Fruit fly (Drosophila melanogaster) whole organism, embryonic: ENCODE data around the gene CG3587.
A peak's percentile ranks its signal among the peaks of the same experiment; 100 is the strongest.

ENCODE experiments used
- CG10543 ChIP-seq: fragments of 200-800 bp; sonication (Bioruptor generic); optimal IDR thresholded peaks from 3 replicates; lab custom pipeline; 2017; ENCODE audit warnings: missing biosample characterization, mild to moderate bottlenecking, missing genetic modification characterization, moderate library complexity
- CG11093 ChIP-seq: fragments of 200-800 bp; sonication (Bioruptor generic); IDR thresholded peaks from 3 replicates; pipeline ENCODE4 v1.3.6; 2022; ENCODE audit warnings: missing biosample characterization, missing genetic modification characterization
- CG12744 ChIP-seq: fragments of 200-800 bp; sonication (Bioruptor generic); optimal IDR thresholded peaks from 2 replicates; lab custom pipeline; 2016; ENCODE audit warnings: missing biosample characterization, missing genetic modification characterization
- CG14965 ChIP-seq: fragments of 200-800 bp; sonication (Bioruptor generic); optimal IDR thresholded peaks from 2 replicates; lab custom pipeline; 2016; ENCODE audit warnings: missing biosample characterization, missing genetic modification characterization, borderline replicate concordance
- CG15269 ChIP-seq: fragments of 200-800 bp; sonication (Bioruptor generic); optimal IDR thresholded peaks from 2 replicates; lab custom pipeline; 2018; ENCODE audit warnings: missing biosample characterization, mild to moderate bottlenecking, missing genetic modification characterization, moderate library complexity
- CG1529 ChIP-seq: fragments of 200-800 bp; sonication (Bioruptor generic); optimal IDR thresholded peaks from 3 replicates; lab custom pipeline; 2018; ENCODE audit warnings: missing biosample characterization, missing genetic modification characterization
- CG17186 ChIP-seq: fragments of 200-800 bp; sonication (Bioruptor generic); optimal IDR thresholded peaks from 3 replicates; lab custom pipeline; 2017; ENCODE audit warnings: missing biosample characterization, missing genetic modification reagents, missing genetic modification characterization
- CG2202 ChIP-seq: fragments of 200-800 bp; sonication (Bioruptor generic); optimal IDR thresholded peaks from 2 replicates; lab custom pipeline; 2018; ENCODE audit warnings: missing biosample characterization, mild to moderate bottlenecking, missing genetic modification characterization
- CG2678 ChIP-seq: fragments of 200-800 bp; sonication (Bioruptor generic); optimal IDR thresholded peaks from 3 replicates; lab custom pipeline; 2019; ENCODE audit warnings: missing biosample characterization, mild to moderate bottlenecking, missing genetic modification characterization, moderate library complexity
- CG31224 ChIP-seq: fragments of 200-800 bp; sonication (Bioruptor generic); IDR thresholded peaks from 2 replicates; pipeline ENCODE4 v1.3.6; 2022; ENCODE audit warnings: missing biosample characterization, missing genetic modification characterization
- CG31388 ChIP-seq: fragments of 200-800 bp; sonication (Bioruptor generic); optimal IDR thresholded peaks from 2 replicates; lab custom pipeline; 2016; ENCODE audit warnings: missing biosample characterization, missing genetic modification characterization
- CG32767 ChIP-seq: fragments of 200-800 bp; sonication (Bioruptor generic); IDR thresholded peaks from 2 replicates; pipeline ENCODE4 v1.3.6; 2022; ENCODE audit warnings: missing biosample characterization, missing genetic modification characterization
- CG34376 ChIP-seq: fragments of 200-800 bp; sonication (Bioruptor generic); optimal IDR thresholded peaks from 2 replicates; lab custom pipeline; 2018; ENCODE audit warnings: missing biosample characterization, mild to moderate bottlenecking, missing genetic modification characterization
- CG3726 ChIP-seq: fragments of 200-800 bp; sonication (Bioruptor generic); IDR thresholded peaks from 3 replicates; pipeline ENCODE4, ENCODE4 v1.3.6; 2022; ENCODE audit warnings: missing biosample characterization, missing genetic modification characterization
- CG7928 ChIP-seq: fragments of 200-800 bp; sonication (Bioruptor generic); optimal IDR thresholded peaks from 2 replicates; lab custom pipeline; 2017; ENCODE audit warnings: missing biosample characterization, mild to moderate bottlenecking, missing genetic modification characterization
- CG8089 ChIP-seq: fragments of 200-800 bp; sonication (Bioruptor generic); optimal IDR thresholded peaks from 3 replicates; lab custom pipeline; 2016; ENCODE audit warnings: missing biosample characterization, missing genetic modification characterization
- CkIIα-i1 ChIP-seq: fragments of 200-800 bp; sonication (Bioruptor generic); IDR thresholded peaks from 2 replicates; pipeline ENCODE4 v1.3.6; 2022; ENCODE audit warnings: missing biosample characterization, missing genetic modification characterization
- CoRest ChIP-seq: fragments of 200-800 bp; sonication (Bioruptor generic); optimal IDR thresholded peaks from 3 replicates; lab custom pipeline; 2018; ENCODE audit warnings: missing biosample characterization, mild to moderate bottlenecking, missing genetic modification characterization, moderate library complexity
- D ChIP-seq, 2 experiments: fragments of 200-800 bp in 1 of 2; fragments of >200 bp in 1 of 2; sonication (Bioruptor generic) in 1 of 2; optimal IDR thresholded peaks; 2 replicates in 1 of 2; 3 replicates in 1 of 2; lab custom pipeline; 2017; ENCODE audit warnings: mild to moderate bottlenecking in 1 of 2, missing biosample characterization in 1 of 2, missing genetic modification characterization in 1 of 2, missing genetic modification reagents in 1 of 2
- Dip3 ChIP-seq: fragments of 200-800 bp; sonication (Bioruptor generic); optimal IDR thresholded peaks from 3 replicates; lab custom pipeline; 2016; ENCODE audit warnings: missing biosample characterization, missing genetic modification characterization
- Hey ChIP-seq: fragments of 200-800 bp; sonication (Bioruptor generic); optimal IDR thresholded peaks from 3 replicates; lab custom pipeline; 2018; ENCODE audit warnings: missing biosample characterization, mild to moderate bottlenecking, missing genetic modification characterization
- Hmx ChIP-seq: fragments of 200-800 bp; sonication (Bioruptor generic); optimal IDR thresholded peaks from 2 replicates; lab custom pipeline; 2016; ENCODE audit warnings: missing biosample characterization, missing genetic modification characterization
- MBD-R2 ChIP-seq: fragments of 200-800 bp; sonication (Bioruptor generic); IDR thresholded peaks from 2 replicates; pipeline ENCODE4 v1.3.6; 2022; ENCODE audit warnings: missing biosample characterization, missing genetic modification characterization
- MESR4 ChIP-seq: fragments of 200-800 bp; sonication (Bioruptor generic); optimal IDR thresholded peaks from 2 replicates; lab custom pipeline; 2018; ENCODE audit warnings: missing biosample characterization, mild to moderate bottlenecking, missing genetic modification characterization, moderate library complexity
- Med ChIP-seq: fragments of 200-800 bp; sonication (Bioruptor generic); peaks from one replicate; lab custom pipeline; 2016; ENCODE audit warnings: missing biosample characterization, missing genetic modification characterization, mild to moderate bottlenecking, inconsistent platforms, moderate library complexity
- Sin3A ChIP-seq: fragments of >200 bp; optimal IDR thresholded peaks from 2 replicates; lab custom pipeline; 2018
- Sox102F ChIP-seq: fragments of 200-800 bp; sonication (Bioruptor generic); optimal IDR thresholded peaks from 2 replicates; lab custom pipeline; 2018; ENCODE audit warnings: missing biosample characterization, mild to moderate bottlenecking, missing genetic modification characterization, moderate library complexity
- Sry-δ ChIP-seq: fragments of 200-800 bp; sonication (Bioruptor generic); optimal IDR thresholded peaks from 2 replicates; lab custom pipeline; 2016; ENCODE audit warnings: missing biosample characterization, missing genetic modification characterization
- Usf ChIP-seq: fragments of 200-800 bp; sonication (Bioruptor generic); optimal IDR thresholded peaks from 2 replicates; lab custom pipeline; 2017; ENCODE audit warnings: missing genotype, missing biosample characterization, missing genetic modification characterization
- ac ChIP-seq: fragments of 200-800 bp; sonication (Bioruptor generic); optimal IDR thresholded peaks from 3 replicates; lab custom pipeline; 2017; ENCODE audit warnings: missing biosample characterization, mild to moderate bottlenecking, missing genetic modification characterization
- ap ChIP-seq: fragments of 200-800 bp; sonication (Bioruptor generic); IDR thresholded peaks from 2 replicates; pipeline ENCODE4 v1.3.6; 2022; ENCODE audit warnings: missing biosample characterization, missing genetic modification characterization
- ash1 ChIP-seq: fragments of 200-800 bp; sonication (Bioruptor generic); optimal IDR thresholded peaks from 2 replicates; lab custom pipeline; 2018; ENCODE audit warnings: missing biosample characterization, mild to moderate bottlenecking, missing genetic modification characterization
- cas ChIP-seq: fragments of 200-800 bp; sonication (Bioruptor generic); IDR thresholded peaks from 2 replicates; pipeline ENCODE4 v1.3.6; 2022; ENCODE audit warnings: missing biosample characterization, missing genetic modification characterization
- crc ChIP-seq: fragments of 200-800 bp; sonication (Bioruptor generic); optimal IDR thresholded peaks from 2 replicates; lab custom pipeline; 2016; ENCODE audit warnings: missing biosample characterization, missing genetic modification characterization
- dimm ChIP-seq: fragments of 200-800 bp; sonication (Bioruptor generic); IDR thresholded peaks from 2 replicates; pipeline ENCODE4 v1.3.6; 2022; ENCODE audit warnings: missing biosample characterization, missing genetic modification characterization
- fd3F ChIP-seq: fragments of 200-800 bp; sonication (Bioruptor generic); optimal IDR thresholded peaks from 2 replicates; lab custom pipeline; 2018; ENCODE audit warnings: missing biosample characterization, mild to moderate bottlenecking, missing genetic modification characterization, moderate library complexity
- her ChIP-seq: fragments of 200-800 bp; sonication (Bioruptor generic); optimal IDR thresholded peaks from 2 replicates; lab custom pipeline; 2016; ENCODE audit warnings: missing biosample characterization, missing genetic modification characterization
- hkb ChIP-seq, 2 experiments: fragments of 200-800 bp in 1 of 2; fragments of >200 bp in 1 of 2; sonication (Bioruptor generic) in 1 of 2; IDR thresholded peaks in 1 of 2; optimal IDR thresholded peaks in 1 of 2; 2 replicates each; pipeline versions ENCODE4 v1.3.6 to Lab custom; 2017 to 2022; ENCODE audit warnings: missing biosample characterization in 1 of 2, missing genetic modification characterization in 1 of 2
- nmo ChIP-seq: fragments of 200-800 bp; sonication (Bioruptor generic); optimal IDR thresholded peaks from 2 replicates; lab custom pipeline; 2018; ENCODE audit warnings: missing biosample characterization, mild to moderate bottlenecking, missing genetic modification characterization, moderate library complexity
- pb ChIP-seq: fragments of 200-800 bp; sonication (Bioruptor generic); optimal IDR thresholded peaks from 3 replicates; lab custom pipeline; 2016; ENCODE audit warnings: missing biosample characterization, missing genetic modification characterization
- prd ChIP-seq, 3 experiments: fragments of >200 bp in 2 of 3; fragments of 200-800 bp in 1 of 3; sonication (Bioruptor generic) in 1 of 3; optimal IDR thresholded peaks in 2 of 3; IDR thresholded peaks in 1 of 3; 2 replicates in 2 of 3; 3 replicates in 1 of 3; pipeline versions ENCODE4 v1.3.6 to Lab custom; 2017 to 2022; ENCODE audit warnings: missing biosample characterization in 1 of 3, missing genetic modification characterization in 1 of 3
- ranshi ChIP-seq: fragments of 200-800 bp; sonication (Bioruptor generic); IDR thresholded peaks from 2 replicates; pipeline ENCODE4 v1.3.6; 2022; ENCODE audit warnings: missing biosample characterization, missing genetic modification characterization
- slbo ChIP-seq: fragments of 200-800 bp; sonication (Bioruptor generic); IDR thresholded peaks from 2 replicates; pipeline ENCODE4 v1.3.6; 2022; ENCODE audit warnings: missing biosample characterization, missing genetic modification characterization
- sna ChIP-seq: fragments of 200-800 bp; sonication (Bioruptor generic); IDR thresholded peaks from 2 replicates; pipeline ENCODE4 v1.3.6; 2022; ENCODE audit warnings: missing biosample characterization, missing genetic modification characterization; ENCODE audit not compliant: partially characterized antibody
- toy ChIP-seq: fragments of 200-800 bp; sonication (Bioruptor generic); IDR thresholded peaks from 2 replicates; pipeline ENCODE4 v1.3.6; 2022; ENCODE audit warnings: missing biosample characterization, missing genetic modification characterization
- vvl ChIP-seq: fragments of 200-800 bp; sonication (Bioruptor generic); IDR thresholded peaks from 2 replicates; pipeline ENCODE4 v1.3.6; 2022; ENCODE audit warnings: missing biosample characterization, missing genetic modification characterization
- yki ChIP-seq: fragments of >200 bp; optimal IDR thresholded peaks from 3 replicates; lab custom pipeline; 2018
- zen2 ChIP-seq: fragments of 200-800 bp; sonication (Bioruptor generic); IDR thresholded peaks from 3 replicates; pipeline ENCODE4 v1.3.6; 2022; ENCODE audit warnings: missing biosample characterization, missing genetic modification characterization; ENCODE audit not compliant: partially characterized antibody

The CG3587 gene

dm6 chrX:1943337-1944244, 3.5 kb downstream of the CG3587 start (continued):
- no peak for TF ChIP-seq prd (optimal IDR thresholded peaks at IDR 0.05; lab: Kevin White, UChicago)
- TF ChIP-seq prd (GFP tag; IDR thresholded peaks at IDR 0.05; lab: Robert Waterston, UW), result peak; percentile 67; the same call in 2 of the 3 replicates
- TF ChIP-seq hkb (optimal IDR thresholded peaks at IDR 0.05; lab: Kevin White, UChicago), result no peak
- peak; percentile 61 for TF ChIP-seq hkb (GFP tag; IDR thresholded peaks at IDR 0.05; lab: Robert Waterston, UW)
- TF ChIP-seq ranshi (GFP tag; lab: Robert Waterston, UW), result 0 out of 2 replicates have a peak, but pooled peaks have one; percentile 50
- TF ChIP-seq CG1529 (GFP tag; lab: Kevin White, UChicago), result peak; percentile 74
- TF ChIP-seq CG2202 (tag; lab: Kevin White, UChicago), result peak; percentile 59
- TF ChIP-seq CG11093 (GFP tag; lab: Robert Waterston, UW), result peak; percentile 41; the same call in 1 of the 3 replicates
- TF ChIP-seq sna (GFP tag; lab: Robert Waterston, UW), result no peak
- TF ChIP-seq vvl (GFP tag; lab: Robert Waterston, UW), result peak; percentile 45; the same call in 1 of the 2 replicates
- TF ChIP-seq cas (GFP tag; lab: Robert Waterston, UW), result no peak
- TF ChIP-seq CG12744 (GFP tag; lab: Kevin White, UChicago), result peak; percentile 43
- peak; percentile 63 for TF ChIP-seq yki (lab: Kevin White, UChicago)
- TF ChIP-seq CG34376 (GFP tag; lab: Kevin White, UChicago), result no peak
- no peak for TF ChIP-seq CkIIα-i1
- no peak for TF ChIP-seq D (optimal IDR thresholded peaks at IDR 0.05; lab: Kevin White, UChicago)
- peak; percentile 87 for TF ChIP-seq D (GFP tag; optimal IDR thresholded peaks at IDR 0.05; lab: Kevin White, UChicago)
- peak; percentile 93 for TF ChIP-seq Med (GFP tag; lab: Kevin White, UChicago)
- no peak for TF ChIP-seq ap (GFP tag; lab: Robert Waterston, UW)
- no peak for TF ChIP-seq MESR4
- no peak for TF ChIP-seq MBD-R2 (GFP tag; lab: Robert Waterston, UW)
- no peak for TF ChIP-seq Sin3A (lab: Kevin White, UChicago)
- TF ChIP-seq dimm, result no peak
- peak; percentile 64 for TF ChIP-seq slbo (GFP tag; lab: Robert Waterston, UW)
- no peak for TF ChIP-seq toy (GFP tag; lab: Robert Waterston, UW)
- 0 out of 3 replicates have a peak, but pooled peaks have one; percentile 32 for TF ChIP-seq zen2 (GFP tag; lab: Robert Waterston, UW)
- TF ChIP-seq CG31224 (GFP tag; lab: Robert Waterston, UW), result 0 out of 2 replicates have a peak, but pooled peaks have one; percentile 7
- peak; percentile 76 for TF ChIP-seq pb (GFP tag; lab: Kevin White, UChicago)
- TF ChIP-seq ac (GFP tag; lab: Kevin White, UChicago), result no peak
- TF ChIP-seq CG8089, result peak; percentile 49
- peak; percentile 59 for TF ChIP-seq crc (GFP tag; lab: Kevin White, UChicago)
- TF ChIP-seq Dip3 (GFP tag; lab: Kevin White, UChicago), result peak; percentile 79
- no peak for TF ChIP-seq CG32767 (GFP tag; lab: Robert Waterston, UW)
- TF ChIP-seq fd3F (GFP tag; lab: Kevin White, UChicago), result peak; percentile 47
- no peak for TF ChIP-seq Hey (tag; lab: Kevin White, UChicago)
- peak; percentile 25 for TF ChIP-seq CG17186 (GFP tag; lab: Kevin White, UChicago)
- no peak for TF ChIP-seq CG31388
- no peak for TF ChIP-seq CG14965
- peak; percentile 56 for TF ChIP-seq CG15269 (tag; lab: Kevin White, UChicago)
- peak; percentile 52 for TF ChIP-seq CG10543 (GFP tag; lab: Kevin White, UChicago)
- peak; percentile 71 for TF ChIP-seq Usf (GFP tag; lab: Kevin White, UChicago)
- peak; percentile 86 for TF ChIP-seq CoRest (tag; lab: Kevin White, UChicago)
- peak; percentile 48 for TF ChIP-seq Hmx (GFP tag; lab: Kevin White, UChicago)
- peak; percentile 90 for TF ChIP-seq nmo (GFP tag; lab: Kevin White, UChicago)
- TF ChIP-seq Sry-δ (GFP tag; lab: Kevin White, UChicago), result peak; percentile 17
- peak; percentile 86 for TF ChIP-seq CG2678
- peak; percentile 78 for TF ChIP-seq Sox102F (GFP tag; lab: Kevin White, UChicago)
- no peak for TF ChIP-seq ash1 (GFP tag; lab: Kevin White, UChicago)
- no peak for TF ChIP-seq CG3726
- TF ChIP-seq CG7928 (GFP tag; lab: Kevin White, UChicago), result no peak
- TF ChIP-seq her (GFP tag; lab: Kevin White, UChicago), result no peak
